Fruit fly (Drosophila melanogaster): ENCODE measurements around the gene Myc.

Gene Myc

dm6 chrX:3408609-3409237 is 35.8 kb downstream of the Myc start (continued):
- TF ChIP-seq nerfin-1 (tag; optimal IDR thresholded peaks at IDR 0.05) (no peak), Drgx (GFP tag; IDR thresholded peaks at IDR 0.05) (peak; percentile 69), zf30C (GFP tag; optimal IDR thresholded peaks at IDR 0.05) (no peak), CG11695 (GFP tag; IDR thresholded peaks at IDR 0.05) (no peak), luna (GFP tag; optimal IDR thresholded peaks at IDR 0.05) (no peak), Neu2 (GFP tag; optimal IDR thresholded peaks at IDR 0.05; ENCODE audit: borderline replicate concordance) (no peak), CG34224 (GFP tag; IDR thresholded peaks at IDR 0.05; ENCODE audit: partially characterized antibody) (no peak), CG7839 (tag; optimal IDR thresholded peaks at IDR 0.05) (peak; percentile 30), sug (tag; optimal IDR thresholded peaks at IDR 0.05) (no peak), stc (GFP tag; IDR thresholded peaks at IDR 0.05) (no peak), CG11696 (GFP tag; IDR thresholded peaks at IDR 0.05) (no peak), Dfd (GFP tag; optimal IDR thresholded peaks at IDR 0.05) (no peak), chif (GFP tag; optimal IDR thresholded peaks at IDR 0.05) (peak in 1 of 2 experiments; percentile 21), pan (optimal IDR thresholded peaks at IDR 0.05) (no peak), pan (GFP tag; optimal IDR thresholded peaks at IDR 0.05 in 1 of 2, IDR thresholded peaks at IDR 0.05 in 1 of 2) (no peak), Asciz (GFP tag; optimal IDR thresholded peaks at IDR 0.05) (no peak), CG3281 (GFP tag; optimal IDR thresholded peaks at IDR 0.05) (no peak), CG33557 (GFP tag; optimal IDR thresholded peaks at IDR 0.05) (no peak), CG1529 (GFP tag; optimal IDR thresholded peaks at IDR 0.05) (no peak), Xrp1 (GFP tag; IDR thresholded peaks at IDR 0.05) (no peak), Bdp1 (GFP tag; optimal IDR thresholded peaks at IDR 0.05) (no peak), prd (optimal IDR thresholded peaks at IDR 0.05) (no peak), prd (GFP tag; IDR thresholded peaks at IDR 0.05) (no peak), pzg (GFP tag; optimal IDR thresholded peaks at IDR 0.05) (no peak), CG10565 (GFP tag; optimal IDR thresholded peaks at IDR 0.05) (no peak), pros (GFP tag; optimal IDR thresholded peaks at IDR 0.05) (no peak), peb (GFP tag; IDR thresholded peaks at IDR 0.05) (no peak), yki (optimal IDR thresholded peaks at IDR 0.05) (no peak), bsh (GFP tag; optimal IDR thresholded peaks at IDR 0.05) (peak; percentile 17 to 80), CG2120 (GFP tag; optimal IDR thresholded peaks at IDR 0.05) (peak; percentile 26), lab (GFP tag; optimal IDR thresholded peaks at IDR 0.05) (peak; percentile 7), Side (GFP tag; optimal IDR thresholded peaks at IDR 0.05) (no peak), corto (GFP tag; optimal IDR thresholded peaks at IDR 0.05) (peak; percentile 46), CG7357 (GFP tag; IDR thresholded peaks at IDR 0.05) (no peak), fd102C (GFP tag; optimal IDR thresholded peaks at IDR 0.05) (no peak), Doc3 (GFP tag; IDR thresholded peaks at IDR 0.05; ENCODE audit: partially characterized antibody) (no peak), slou (GFP tag; optimal IDR thresholded peaks at IDR 0.05) (no peak), klu (GFP tag; IDR thresholded peaks at IDR 0.05) (no peak), row (GFP tag; IDR thresholded peaks at IDR 0.05) (no peak), CG34376 (GFP tag; optimal IDR thresholded peaks at IDR 0.05) (no peak), tx (GFP tag; optimal IDR thresholded peaks at IDR 0.05) (no peak), CG17829 (tag; optimal IDR thresholded peaks at IDR 0.05) (no peak), cg (GFP tag; optimal IDR thresholded peaks at IDR 0.05) (no peak), tap (tag; optimal IDR thresholded peaks at IDR 0.05) (no peak), p53 (GFP tag; optimal IDR thresholded peaks at IDR 0.05) (no peak), CG4617 (GFP tag; optimal IDR thresholded peaks at IDR 0.05; ENCODE audit: borderline replicate concordance) (no peak), CG11456 (GFP tag; IDR thresholded peaks at IDR 0.05) (no peak), CG15696 (tag; optimal IDR thresholded peaks at IDR 0.05) (no peak), TFAM (GFP tag; optimal IDR thresholded peaks at IDR 0.05) (no peak), CrebB (tag; optimal IDR thresholded peaks at IDR 0.05) (no peak), Optix (GFP tag; IDR thresholded peaks at IDR 0.05) (no peak), dysf (GFP tag; IDR thresholded peaks at IDR 0.05) (no peak)
